Fruit fly (Drosophila melanogaster) Kc167 (cell line): ENCODE results near the gene mura.

Experiments used
- Myc ChIP-seq: fragments of >200 bp; optimal IDR thresholded peaks from 2 replicates; lab custom pipeline; 2017; ENCODE audit warnings: missing external identifiers
- Sin3A ChIP-seq: fragments of >200 bp; optimal IDR thresholded peaks from 2 replicates; lab custom pipeline; 2018; ENCODE audit warnings: missing external identifiers
- h ChIP-seq: fragments of >200 bp; optimal IDR thresholded peaks from 3 replicates; lab custom pipeline; 2018; ENCODE audit warnings: missing external identifiers
- insv ChIP-seq: fragments of >200 bp; optimal IDR thresholded peaks from 3 replicates; lab custom pipeline; 2018; ENCODE audit warnings: missing external identifiers
- psq ChIP-seq: fragments of >200 bp; optimal IDR thresholded peaks from 2 replicates; lab custom pipeline; 2017; ENCODE audit warnings: missing external identifiers

DNA sequence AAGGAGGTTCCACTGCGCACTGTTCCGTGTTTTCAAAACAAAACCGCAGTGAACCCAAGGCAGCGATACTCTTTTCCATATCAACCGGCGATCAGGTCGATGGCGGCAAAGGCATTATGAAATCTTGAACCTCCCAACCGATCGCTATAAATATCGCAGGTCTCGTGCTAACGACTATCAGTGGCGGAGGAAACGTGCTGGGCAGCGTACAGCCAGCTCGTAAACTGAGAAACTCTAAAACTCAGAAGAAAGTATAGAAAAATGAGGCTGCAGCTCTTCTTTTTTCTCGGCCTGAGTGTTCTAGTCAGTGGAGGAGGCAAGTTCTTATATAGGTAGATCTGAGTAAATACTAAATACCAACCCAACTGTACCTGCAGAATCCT lies 57.0 kb downstream of the mura start, which contains the start of gene phu:
- no peak for TF ChIP-seq Sin3A (lab: Kevin White, UChicago)
- TF ChIP-seq psq (lab: Kevin White, UChicago), result no peak
- TF ChIP-seq insv (lab: Kevin White, UChicago), result no peak
- TF ChIP-seq Myc, result no peak
- TF ChIP-seq h (lab: Kevin White, UChicago), result no peak
